Fruit fly (Drosophila melanogaster): ENCODE results near the gene CG3777.

Gene CG3777

dm6 chrX:334624-335292 is 55.3 kb downstream of the CG3777 start (continued):
- TF ChIP-seq CG11762 (GFP tag; optimal IDR thresholded peaks at IDR 0.05; ENCODE audit: insufficient read depth) (no peak), CG10669 (GFP tag; optimal IDR thresholded peaks at IDR 0.05) (peak; percentile 52), CG9139 (GFP tag; optimal IDR thresholded peaks at IDR 0.05) (peak; percentile 1), CG6854 (GFP tag; optimal IDR thresholded peaks at IDR 0.05) (no peak), Eip78C (GFP tag) (peak; percentile 84), Sox15 (GFP tag; optimal IDR thresholded peaks at IDR 0.05) (no peak), fkh (GFP tag; optimal IDR thresholded peaks at IDR 0.05) (no peak), Blimp-1 (GFP tag; optimal IDR thresholded peaks at IDR 0.05) (no peak), OdsH (GFP tag; optimal IDR thresholded peaks at IDR 0.05) (peak; percentile 58), Ets96B (tag; optimal IDR thresholded peaks at IDR 0.05) (peak; percentile 50), salr (GFP tag; optimal IDR thresholded peaks at IDR 0.05) (peak in 1 of 2 experiments; percentile 27), Gug (GFP tag; IDR thresholded peaks at IDR 0.05) (no peak), CG8119 (GFP tag; IDR thresholded peaks at IDR 0.05) (peak; percentile 80), cyc (GFP tag; optimal IDR thresholded peaks at IDR 0.05) (no peak), lz (GFP tag; optimal IDR thresholded peaks at IDR 0.05) (peak; percentile 4), Hr39 (GFP tag; optimal IDR thresholded peaks at IDR 0.05) (no peak), net (GFP tag; optimal IDR thresholded peaks at IDR 0.05) (peak; percentile 58), Hr38 (GFP tag; optimal IDR thresholded peaks at IDR 0.05) (no peak), CG8632 (GFP tag; optimal IDR thresholded peaks at IDR 0.05) (peak; percentile 50), Smox (GFP tag; optimal IDR thresholded peaks at IDR 0.05) (peak; percentile 2), CG6808 (GFP tag; optimal IDR thresholded peaks at IDR 0.05) (peak; percentile 49), Hr4 (GFP tag; optimal IDR thresholded peaks at IDR 0.05) (peak; percentile 65), vri (GFP tag; optimal IDR thresholded peaks at IDR 0.05) (no peak), Ets21C (GFP tag; optimal IDR thresholded peaks at IDR 0.05) (no peak), Met (GFP tag; optimal IDR thresholded peaks at IDR 0.05) (no peak), fd85E (GFP tag; optimal IDR thresholded peaks at IDR 0.05) (no peak), spab (GFP tag; optimal IDR thresholded peaks at IDR 0.05) (peak; percentile 42), ss (GFP tag; optimal IDR thresholded peaks at IDR 0.05) (peak; percentile 48 to 70), CG8319 (GFP tag; optimal IDR thresholded peaks at IDR 0.05) (peak; percentile 22), topi (GFP tag; optimal IDR thresholded peaks at IDR 0.05) (no peak), CG7368 (GFP tag; optimal IDR thresholded peaks at IDR 0.05) (peak; percentile 37), CG11902 (GFP tag; optimal IDR thresholded peaks at IDR 0.05) (no peak), CG3919 (GFP tag; optimal IDR thresholded peaks at IDR 0.05) (peak; percentile 56), CG3032 (tag; optimal IDR thresholded peaks at IDR 0.05) (peak; percentile 41), fd59A (GFP tag; optimal IDR thresholded peaks at IDR 0.05) (peak; percentile 24), Eip75B (GFP tag; optimal IDR thresholded peaks at IDR 0.05) (peak; percentile 29), acj6 (GFP tag; optimal IDR thresholded peaks at IDR 0.05) (peak; percentile 54), pdm3 (GFP tag; optimal IDR thresholded peaks at IDR 0.05) (peak; percentile 57)

- TF ChIP-seq topi (GFP tag; optimal IDR thresholded peaks at IDR 0.05), result no peak
- TF ChIP-seq CG8632 (GFP tag; optimal IDR thresholded peaks at IDR 0.05), result no peak
- TF ChIP-seq Eip75B (GFP tag; optimal IDR thresholded peaks at IDR 0.05), result no peak
- no peak for TF ChIP-seq CG11902 (GFP tag; optimal IDR thresholded peaks at IDR 0.05)
- TF ChIP-seq CG34406 (GFP tag; optimal IDR thresholded peaks at IDR 0.05), result no peak
- no peak for TF ChIP-seq Gug (GFP tag; IDR thresholded peaks at IDR 0.05)
- no peak for TF ChIP-seq esn (GFP tag; optimal IDR thresholded peaks at IDR 0.05)
- TF ChIP-seq dsx (GFP tag; optimal IDR thresholded peaks at IDR 0.05; ENCODE audit: poor library complexity, severe bottlenecking), result peak; percentile 9
- TF ChIP-seq Met (GFP tag; optimal IDR thresholded peaks at IDR 0.05), result no peak
- TF ChIP-seq CG32006 (GFP tag; optimal IDR thresholded peaks at IDR 0.05), result no peak
- no peak for TF ChIP-seq CG6276 (GFP tag; optimal IDR thresholded peaks at IDR 0.05)
- TF ChIP-seq CG7368 (GFP tag; optimal IDR thresholded peaks at IDR 0.05), result no peak
- peak; percentile 10 for TF ChIP-seq pdm3 (GFP tag; optimal IDR thresholded peaks at IDR 0.05)
- no peak for TF ChIP-seq Eip93F (GFP tag; optimal IDR thresholded peaks at IDR 0.05)
- TF ChIP-seq svp (GFP tag), result peak; percentile 24
These were observed 57.3 kb downstream of the CG3777 start for dm6 chrX:336659-337266.
